Worm (Caenorhabditis elegans): ENCODE data around the gene nasp-1.

DNA sequence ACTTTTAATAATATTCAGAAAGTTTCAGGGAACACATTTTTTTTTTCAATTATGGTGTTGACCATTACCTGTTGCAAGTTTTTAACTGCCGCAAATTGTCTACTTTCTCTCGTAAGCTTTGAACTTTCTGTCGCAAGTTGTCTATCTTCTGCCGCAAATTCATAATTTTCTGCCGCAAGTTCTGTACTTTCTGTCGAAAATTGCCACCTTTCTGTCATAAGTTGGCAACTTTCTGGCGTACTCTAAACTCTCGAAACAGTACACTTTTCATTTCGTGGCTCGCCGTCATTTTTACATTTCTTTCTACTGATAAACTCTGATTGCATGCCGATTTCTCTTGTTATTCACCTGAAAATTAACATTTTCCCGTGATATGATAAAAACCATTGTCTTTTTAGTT is 49.0 kb downstream of the nasp-1 start:
- no peak for TF ChIP-seq drap-1 (GFP tag; optimal IDR thresholded peaks at IDR 0.05)
- no peak for TF ChIP-seq unc-120 (tag; optimal IDR thresholded peaks at IDR 0.05; ENCODE audit: poor library complexity, severe bottlenecking)
- TF ChIP-seq ztf-11 (tag; optimal IDR thresholded peaks at IDR 0.05), result no peak
- no peak for TF ChIP-seq nhr-237 (tag; optimal IDR thresholded peaks at IDR 0.05)
- TF ChIP-seq mep-1 (tag; optimal IDR thresholded peaks at IDR 0.05), result no peak
- no peak for TF ChIP-seq nhr-76 (tag; optimal IDR thresholded peaks at IDR 0.05)
- no peak for TF ChIP-seq pha-4 (tag; optimal IDR thresholded peaks at IDR 0.05)
- no peak for TF ChIP-seq snpc-4 (tag; optimal IDR thresholded peaks at IDR 0.05)
- no peak for TF ChIP-seq elt-3 (tag; optimal IDR thresholded peaks at IDR 0.05)
- TF ChIP-seq M03D4.4 (tag; optimal IDR thresholded peaks at IDR 0.05), result no peak
- no peak for TF ChIP-seq nhr-28 (tag; optimal IDR thresholded peaks at IDR 0.05)
